Worm (Caenorhabditis elegans): ENCODE data around the gene C07A12.2.

Gene C07A12.2

ce11 chrX:4504108-4504668 is 40.5 kb upstream of the C07A12.2 start, which contains the start of gene dgk-2:
TSS of gene dgk-2 (minus strand) at chrX:4504388.
- TF ChIP-seq lin-1 (GFP tag; IDR thresholded peaks at IDR 0.05) (no peak), T20F7.1 (GFP tag; optimal IDR thresholded peaks at IDR 0.05) (no peak), zag-1 (tag; optimal IDR thresholded peaks at IDR 0.05) (no peak), skn-1 (tag; optimal IDR thresholded peaks at IDR 0.05) (no peak), egl-27 (tag; optimal IDR thresholded peaks at IDR 0.05) (no peak), Y105C5A.15 (GFP tag; IDR thresholded peaks at IDR 0.05) (no peak), nhr-77 (tag; optimal IDR thresholded peaks at IDR 0.05) (no peak), ceh-62 (tag; optimal IDR thresholded peaks at IDR 0.05) (no peak), daf-8 (GFP tag; IDR thresholded peaks at IDR 0.05) (no peak), hif-1 (tag; optimal IDR thresholded peaks at IDR 0.05) (peak in 1 of 2 experiments; percentile 3), php-3 (GFP tag; IDR thresholded peaks at IDR 0.05) (no peak), nhr-41 (GFP tag; IDR thresholded peaks at IDR 0.05) (no peak), nhr-76 (tag; optimal IDR thresholded peaks at IDR 0.05) (no peak), F10B5.3 (tag; optimal IDR thresholded peaks at IDR 0.05) (no peak), pqm-1 (tag; optimal IDR thresholded peaks at IDR 0.05) (no peak), aha-1 (tag) (no peak), F44E2.7 (GFP tag; IDR thresholded peaks at IDR 0.05) (no peak), arid-1 (GFP tag; conservative IDR thresholded peaks at IDR 0.05) (no peak), dmd-9 (GFP tag; IDR thresholded peaks at IDR 0.05) (no peak), snpc-1.2 (GFP tag; IDR thresholded peaks at IDR 0.05) (no peak), mdl-1 (tag; optimal IDR thresholded peaks at IDR 0.05) (peak; percentile 33 to 83), spr-3 (GFP tag; optimal IDR thresholded peaks at IDR 0.05) (no peak), fkh-10 (GFP tag; optimal IDR thresholded peaks at IDR 0.05) (no peak), spr-1 (tag; optimal IDR thresholded peaks at IDR 0.05) (no peak), nhr-10 (tag; optimal IDR thresholded peaks at IDR 0.05) (no peak), Y5F2A.4 (GFP tag; optimal IDR thresholded peaks at IDR 0.05) (no peak), hmg-1.1 (GFP tag; IDR thresholded peaks at IDR 0.05) (no peak; the same call in 1 of the 2 replicates), lin-39 (tag; optimal IDR thresholded peaks at IDR 0.05) (no peak), nhr-25 (tag; optimal IDR thresholded peaks at IDR 0.05; ENCODE audit: borderline replicate concordance, insufficient read depth) (no peak), dpl-1 (GFP tag; optimal IDR thresholded peaks at IDR 0.05) (no peak), ceh-82 (tag; optimal IDR thresholded peaks at IDR 0.05) (no peak), D1046.2 (GFP tag; IDR thresholded peaks at IDR 0.05) (no peak), unc-130 (GFP tag; optimal IDR thresholded peaks at IDR 0.05) (no peak), nhr-42 (GFP tag; IDR thresholded peaks at IDR 0.05) (no peak), rbr-2 (tag; optimal IDR thresholded peaks at IDR 0.05) (no peak), madf-5 (GFP tag; IDR thresholded peaks at IDR 0.05) (no peak), fos-1 (tag; optimal IDR thresholded peaks at IDR 0.05) (no peak), egl-43 (GFP tag; IDR thresholded peaks at IDR 0.05) (no peak), lin-38 (GFP tag; IDR thresholded peaks at IDR 0.05) (no peak), pha-4 (GFP tag; IDR thresholded peaks at IDR 0.05) (no peak), pha-4 (tag; optimal IDR thresholded peaks at IDR 0.05) (no peak), tra-1 (GFP tag; IDR thresholded peaks at IDR 0.05) (no peak), dmd-6 (GFP tag; IDR thresholded peaks at IDR 0.05) (peak; percentile 25; the same call in 1 of the 2 replicates), mep-1 (tag; optimal IDR thresholded peaks at IDR 0.05) (peak; percentile 15), zfp-2 (tag; optimal IDR thresholded peaks at IDR 0.05) (no peak), hlh-11 (tag; optimal IDR thresholded peaks at IDR 0.05) (peak; percentile 52), zip-11 (GFP tag; IDR thresholded peaks at IDR 0.05) (no peak), ZK546.5 (tag; optimal IDR thresholded peaks at IDR 0.05) (no peak), nhr-102 (tag; optimal IDR thresholded peaks at IDR 0.05) (no peak), saeg-2 (GFP tag; IDR thresholded peaks at IDR 0.05) (no peak), ztf-7 (tag; optimal IDR thresholded peaks at IDR 0.05) (no peak), jun-1 (tag; optimal IDR thresholded peaks at IDR 0.05) (no peak), aly-2 (tag; optimal IDR thresholded peaks at IDR 0.05) (no peak)
